Fruit fly (Drosophila melanogaster) whole organism, prepupa: Measurements from ENCODE around the gene Pebp1.

Source experiments
- Blimp-1 ChIP-seq: fragments of 200-800 bp; sonication (Bioruptor generic); optimal IDR thresholded peaks from 3 replicates; lab custom pipeline; 2017; ENCODE audit warnings: missing biosample characterization, missing genetic modification characterization, mild to moderate bottlenecking, moderate library complexity, missing genetic modification reagents
- CG10669 ChIP-seq: fragments of 200-800 bp; sonication (Bioruptor generic); optimal IDR thresholded peaks from 3 replicates; lab custom pipeline; 2018; ENCODE audit warnings: missing biosample characterization, mild to moderate bottlenecking, missing genetic modification characterization, moderate library complexity
- CG15336 ChIP-seq: fragments of 200-800 bp; sonication (Bioruptor generic); IDR thresholded peaks from 2 replicates; pipeline ENCODE4 v1.3.6; 2022; ENCODE audit warnings: missing biosample characterization, missing genetic modification characterization
- CG1621 ChIP-seq: fragments of 200-800 bp; sonication (Bioruptor generic); optimal IDR thresholded peaks from 3 replicates; lab custom pipeline; 2018; ENCODE audit warnings: missing biosample characterization, mild to moderate bottlenecking, missing genetic modification characterization
- CG16779 ChIP-seq: fragments of 200-800 bp; sonication (Bioruptor generic); optimal IDR thresholded peaks from 3 replicates; lab custom pipeline; 2017; ENCODE audit warnings: missing biosample characterization, mild to moderate bottlenecking, missing genetic modification characterization
- CG3032 ChIP-seq: fragments of 200-800 bp; optimal IDR thresholded peaks from 2 replicates; lab custom pipeline; 2019; ENCODE audit warnings: missing biosample characterization, mild to moderate bottlenecking, missing genetic modification characterization, moderate library complexity
- CG34406 ChIP-seq: fragments of 200-800 bp; sonication (Bioruptor generic); optimal IDR thresholded peaks from 3 replicates; lab custom pipeline; 2016; ENCODE audit warnings: missing biosample characterization, missing genetic modification characterization
- CG3919 ChIP-seq: fragments of 200-800 bp; sonication (Bioruptor generic); optimal IDR thresholded peaks from 3 replicates; lab custom pipeline; 2016; ENCODE audit warnings: missing biosample characterization, missing genetic modification characterization
- CG4318 ChIP-seq: fragments of 200-800 bp; sonication (Bioruptor generic); optimal IDR thresholded peaks from 3 replicates; lab custom pipeline; 2017; ENCODE audit warnings: missing biosample characterization, mild to moderate bottlenecking, missing genetic modification characterization
- CG6792 ChIP-seq: fragments of 200-800 bp; sonication (Bioruptor generic); optimal IDR thresholded peaks from 3 replicates; lab custom pipeline; 2016; ENCODE audit warnings: missing biosample characterization, missing genetic modification characterization
- CG6808 ChIP-seq: fragments of 200-800 bp; sonication (Bioruptor generic); optimal IDR thresholded peaks from 3 replicates; lab custom pipeline; 2017; ENCODE audit warnings: missing biosample characterization, missing genetic modification characterization, mild to moderate bottlenecking, moderate library complexity, missing genetic modification reagents
- CG7368 ChIP-seq: fragments of 200-800 bp; sonication (Bioruptor generic); optimal IDR thresholded peaks from 3 replicates; lab custom pipeline; 2016; ENCODE audit warnings: missing biosample characterization, missing genetic modification characterization
- CG8319 ChIP-seq: fragments of 200-800 bp; sonication (Bioruptor generic); optimal IDR thresholded peaks from 3 replicates; lab custom pipeline; 2016; ENCODE audit warnings: missing biosample characterization, missing genetic modification characterization
- CG8632 ChIP-seq: fragments of 200-800 bp; sonication (Bioruptor generic); optimal IDR thresholded peaks from 3 replicates; lab custom pipeline; 2016; ENCODE audit warnings: missing biosample characterization, missing genetic modification characterization
- CG9139 ChIP-seq: fragments of 200-800 bp; sonication (Bioruptor generic); optimal IDR thresholded peaks from 3 replicates; lab custom pipeline; 2017; ENCODE audit warnings: missing biosample characterization, mild to moderate bottlenecking, missing genetic modification characterization
- Eip75B ChIP-seq: fragments of 200-800 bp; sonication (Bioruptor generic); optimal IDR thresholded peaks from 3 replicates; lab custom pipeline; 2016; ENCODE audit warnings: missing biosample characterization, missing genetic modification characterization
- Eip78C ChIP-seq: fragments of 200-800 bp; sonication (Bioruptor generic); peaks from one replicate; lab custom pipeline; 2016; ENCODE audit warnings: missing biosample characterization, missing genetic modification characterization
- Ets96B ChIP-seq: fragments of 200-800 bp; optimal IDR thresholded peaks from 2 replicates; lab custom pipeline; 2019; ENCODE audit warnings: missing biosample characterization, mild to moderate bottlenecking, missing genetic modification characterization, moderate library complexity
- Gug ChIP-seq: fragments of 200-800 bp; sonication (Bioruptor generic); IDR thresholded peaks from 2 replicates; pipeline ENCODE4 v1.3.6; 2022; ENCODE audit warnings: missing biosample characterization, missing genetic modification characterization
- Hr38 ChIP-seq: sonication (Bioruptor generic); optimal IDR thresholded peaks from 2 replicates; lab custom pipeline; 2016; ENCODE audit warnings: missing biosample characterization, missing genetic modification characterization
- Hr4 ChIP-seq: fragments of 200-800 bp; sonication (Bioruptor generic); optimal IDR thresholded peaks from 3 replicates; lab custom pipeline; 2016; ENCODE audit warnings: missing biosample characterization, missing genetic modification characterization
- Lpt ChIP-seq: fragments of 200-800 bp; sonication (Bioruptor generic); optimal IDR thresholded peaks from 3 replicates; lab custom pipeline; 2016; ENCODE audit warnings: missing biosample characterization, missing genetic modification characterization
- Met ChIP-seq: fragments of 200-800 bp; sonication (Bioruptor generic); optimal IDR thresholded peaks from 3 replicates; lab custom pipeline; 2016; ENCODE audit warnings: missing biosample characterization, missing genetic modification characterization
- OdsH ChIP-seq: fragments of 200-800 bp; sonication (Bioruptor generic); optimal IDR thresholded peaks from 3 replicates; lab custom pipeline; 2016; ENCODE audit warnings: missing biosample characterization, missing genetic modification characterization
- Sox102F ChIP-seq: fragments of 200-800 bp; sonication (Bioruptor generic); optimal IDR thresholded peaks from 2 replicates; lab custom pipeline; 2016; ENCODE audit warnings: missing biosample characterization, mild to moderate bottlenecking, missing genetic modification characterization
- Sox14 ChIP-seq: fragments of 200-800 bp; sonication (Bioruptor generic); optimal IDR thresholded peaks from 3 replicates; lab custom pipeline; 2016; ENCODE audit warnings: missing biosample characterization, missing genetic modification characterization
- acj6 ChIP-seq: fragments of 200-800 bp; sonication (Bioruptor generic); optimal IDR thresholded peaks from 3 replicates; lab custom pipeline; 2016; ENCODE audit warnings: missing biosample characterization, missing genetic modification characterization
- dac ChIP-seq: fragments of 200-800 bp; sonication (Bioruptor generic); optimal IDR thresholded peaks from 2 replicates; lab custom pipeline; 2017; ENCODE audit warnings: missing biosample characterization, mild to moderate bottlenecking, missing genetic modification characterization
- dsx ChIP-seq: fragments of 200-800 bp; optimal IDR thresholded peaks from 3 replicates; lab custom pipeline; 2019; ENCODE audit warnings: missing biosample characterization, mild to moderate bottlenecking, missing genetic modification characterization, moderate library complexity; ENCODE audit not compliant: poor library complexity, severe bottlenecking
- eg ChIP-seq: fragments of 200-800 bp; sonication (Bioruptor generic); IDR thresholded peaks from 3 replicates; pipeline ENCODE4 v1.3.6; 2022; ENCODE audit warnings: missing biosample characterization, missing genetic modification characterization
- fd59A ChIP-seq: fragments of 200-800 bp; sonication (Bioruptor generic); optimal IDR thresholded peaks from 2 replicates; lab custom pipeline; 2017; ENCODE audit warnings: missing biosample characterization, mild to moderate bottlenecking, missing genetic modification characterization, missing genetic modification reagents
- lz ChIP-seq: fragments of 200-800 bp; sonication (Bioruptor generic); optimal IDR thresholded peaks from 3 replicates; lab custom pipeline; 2016; ENCODE audit warnings: missing biosample characterization, missing genetic modification characterization
- net ChIP-seq: fragments of 200-800 bp; sonication (Bioruptor generic); optimal IDR thresholded peaks from 3 replicates; lab custom pipeline; 2016; ENCODE audit warnings: missing biosample characterization, missing genetic modification characterization
- salr ChIP-seq, 2 experiments: fragments of 200-800 bp; sonication (Bioruptor generic); optimal IDR thresholded peaks; 3 replicates each; lab custom pipeline; 2016 to 2018; ENCODE audit warnings: missing biosample characterization in 2 of 2, missing genetic modification characterization in 2 of 2, mild to moderate bottlenecking in 1 of 2
- spab ChIP-seq: fragments of 200-800 bp; sonication (Bioruptor generic); optimal IDR thresholded peaks from 2 replicates; lab custom pipeline; 2017; ENCODE audit warnings: missing biosample characterization, mild to moderate bottlenecking, missing genetic modification characterization, missing genetic modification reagents
- svp ChIP-seq: fragments of 200-800 bp; sonication (Bioruptor generic); peaks from one replicate; lab custom pipeline; 2016; ENCODE audit warnings: missing biosample characterization, missing genetic modification characterization
- topi ChIP-seq: fragments of 200-800 bp; sonication (Bioruptor generic); optimal IDR thresholded peaks from 3 replicates; lab custom pipeline; 2016; ENCODE audit warnings: missing biosample characterization, missing genetic modification characterization
- vri ChIP-seq: fragments of 200-800 bp; sonication (Bioruptor generic); optimal IDR thresholded peaks from 3 replicates; lab custom pipeline; 2016; ENCODE audit warnings: missing biosample characterization, mild to moderate bottlenecking, missing genetic modification characterization

The Pebp1 gene

DNA sequence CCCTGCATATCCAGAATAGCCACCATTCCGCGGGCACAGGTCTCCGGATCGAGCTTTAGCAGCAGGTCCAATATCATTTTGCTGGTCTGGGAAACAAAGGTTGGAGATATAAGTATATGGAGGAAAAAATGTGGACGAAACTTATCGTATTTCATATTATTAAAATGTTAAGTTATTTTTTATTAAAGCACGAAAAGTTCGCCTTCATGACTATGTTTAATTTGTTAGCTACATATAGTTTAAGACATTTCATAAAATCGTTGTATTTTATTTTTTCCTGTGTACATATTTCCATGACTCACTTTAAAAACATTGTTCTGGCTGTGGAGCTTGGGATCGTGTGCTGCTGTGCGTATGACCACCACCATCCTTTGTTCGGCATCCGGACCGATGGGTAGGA, 41.8 kb upstream of the Pebp1 start (continued):
- TF ChIP-seq dac (no peak), CG6808 (peak; percentile 38), CG3919 (GFP tag; lab: Kevin White, UChicago) (peak; percentile 53), CG15336 (GFP tag; lab: Robert Waterston, UW) (peak; percentile 35; the same call in 1 of the 2 replicates), topi (peak; percentile 77), CG8319 (no peak), net (peak; percentile 34), dsx (GFP tag; lab: Kevin White, UChicago) (peak; percentile 38), Eip78C (peak; percentile 92), CG9139 (GFP tag; lab: Kevin White, UChicago) (no peak), Blimp-1 (no peak), fd59A (GFP tag; lab: Kevin White, UChicago) (no peak), svp (GFP tag; lab: Kevin White, UChicago) (peak; percentile 88), spab (GFP tag; lab: Kevin White, UChicago) (no peak), acj6 (GFP tag; lab: Kevin White, UChicago) (peak; percentile 60), salr (GFP tag; optimal IDR thresholded peaks at IDR 0.05; lab: Kevin White, UChicago) (peak in 1 of 2 experiments; percentile 14), CG34406 (GFP tag; lab: Kevin White, UChicago) (peak; percentile 66), Met (GFP tag; lab: Kevin White, UChicago) (peak; percentile 69), OdsH (GFP tag; lab: Kevin White, UChicago) (peak; percentile 59), Lpt (GFP tag; lab: Kevin White, UChicago) (no peak), CG8632 (GFP tag; lab: Kevin White, UChicago) (peak; percentile 63), CG10669 (GFP tag; lab: Kevin White, UChicago) (peak; percentile 45), Eip75B (GFP tag; lab: Kevin White, UChicago) (peak; percentile 51), CG1621 (peak; percentile 1), Ets96B (tag; lab: Kevin White, UChicago) (peak; percentile 54), CG3032 (tag; lab: Kevin White, UChicago) (peak; percentile 43), CG6792 (peak; percentile 56), Sox14 (GFP tag; lab: Kevin White, UChicago) (peak; percentile 66), CG16779 (no peak), CG7368 (GFP tag; lab: Kevin White, UChicago) (peak; percentile 10)

- TF ChIP-seq Lpt (GFP tag; lab: Kevin White, UChicago) (no peak), Eip75B (GFP tag; lab: Kevin White, UChicago) (no peak), vri (peak; percentile 84), dac (no peak), eg (GFP tag; lab: Robert Waterston, UW) (no peak), Hr4 (GFP tag; lab: Kevin White, UChicago) (no peak), CG8319 (peak; percentile 25), CG7368 (GFP tag; lab: Kevin White, UChicago) (no peak), Sox102F (GFP tag; lab: Kevin White, UChicago) (no peak)
Measured at dm6 chr3R:22424602-22425190, 41.1 kb upstream of the Pebp1 start, which contains the start of gene pinta. Gene pinta (minus strand): TSS chr3R:22424929.

dm6 chr3R:22432200-22432804, 33.5 kb upstream of the Pebp1 start:
- TF ChIP-seq spab (GFP tag; lab: Kevin White, UChicago), result no peak
- no peak for TF ChIP-seq CG6808
- TF ChIP-seq svp (GFP tag; lab: Kevin White, UChicago), result peak; percentile 65

dm6 chr3R:22436050-22436449, 29.8 kb upstream of the Pebp1 start, which contains the start of gene CG13847:
Gene CG13847 (minus strand): TSS chr3R:22436150.
- TF ChIP-seq Sox14 (GFP tag; lab: Kevin White, UChicago) (no peak), CG16779 (no peak), Hr38 (GFP tag; lab: Kevin White, UChicago) (no peak), Gug (GFP tag; lab: Robert Waterston, UW) (no peak), svp (GFP tag; lab: Kevin White, UChicago) (no peak), eg (GFP tag; lab: Robert Waterston, UW) (no peak), CG34406 (GFP tag; lab: Kevin White, UChicago) (no peak), vri (no peak), CG3032 (tag; lab: Kevin White, UChicago) (no peak), dsx (GFP tag; lab: Kevin White, UChicago) (no peak), CG4318 (GFP tag; lab: Kevin White, UChicago) (no peak), Blimp-1 (no peak), dac (no peak), lz (GFP tag; lab: Kevin White, UChicago) (no peak), Met (GFP tag; lab: Kevin White, UChicago) (no peak)
